Worm (Caenorhabditis elegans) whole organism, late embryonic: ENCODE results near the gene exc-12.

Experiments used
- C08G9.2 ChIP-seq: sonication (generic microtip); optimal IDR thresholded peaks from 2 replicates; lab custom pipeline; 2016; ENCODE audit warnings: mild to moderate bottlenecking, missing genetic modification characterization, moderate library complexity, missing compliant biosample characterization
- C38D4.7 ChIP-seq: fragments of 200-800 bp; sonication (Bioruptor generic); optimal IDR thresholded peaks from 2 replicates; lab custom pipeline; 2018; ENCODE audit warnings: mild to moderate bottlenecking, missing genetic modification characterization, moderate library complexity, missing compliant biosample characterization
- F13H6.1 ChIP-seq: sonication (generic microtip); optimal IDR thresholded peaks from 2 replicates; lab custom pipeline; 2016; ENCODE audit warnings: missing genetic modification characterization, missing compliant biosample characterization
- K02D7.2 ChIP-seq: sonication (generic microtip); optimal IDR thresholded peaks from 2 replicates; lab custom pipeline; 2017; ENCODE audit warnings: mild to moderate bottlenecking, missing genetic modification characterization, missing compliant biosample characterization
- K09A11.1 ChIP-seq: sonication (generic microtip); optimal IDR thresholded peaks from 2 replicates; lab custom pipeline; 2017; ENCODE audit warnings: antibody characterized with exemption, mild to moderate bottlenecking, missing genetic modification characterization, missing compliant biosample characterization; ENCODE audit not compliant: insufficient read depth
- ahr-1 ChIP-seq: sonication (generic microtip); optimal IDR thresholded peaks from 2 replicates; lab custom pipeline; 2016; ENCODE audit warnings: missing genetic modification characterization, missing compliant biosample characterization
- ceh-18 ChIP-seq: sonication (generic microtip); optimal IDR thresholded peaks from 2 replicates; lab custom pipeline; 2016; ENCODE audit warnings: missing genetic modification characterization, missing compliant biosample characterization
- ceh-19 ChIP-seq: fragments of 200-800 bp; sonication (Bioruptor generic); optimal IDR thresholded peaks from 2 replicates; lab custom pipeline; 2018; ENCODE audit warnings: mild to moderate bottlenecking, missing genetic modification characterization, missing compliant biosample characterization
- ceh-22 ChIP-seq: sonication (generic microtip); optimal IDR thresholded peaks from 2 replicates; lab custom pipeline; 2017; ENCODE audit warnings: missing biosample characterization, missing genetic modification characterization
- ceh-30 ChIP-seq: fragments of 150-350 bp; optimal IDR thresholded peaks from 2 replicates; lab custom pipeline; 2014; ENCODE audit warnings: missing biosample characterization, missing genetic modification characterization
- ceh-31 ChIP-seq: sonication (generic microtip); optimal IDR thresholded peaks from 2 replicates; lab custom pipeline; 2016; ENCODE audit warnings: missing genetic modification characterization, missing compliant biosample characterization
- ceh-34 ChIP-seq: sonication (generic microtip); optimal IDR thresholded peaks from 2 replicates; lab custom pipeline; 2016; ENCODE audit warnings: mild to moderate bottlenecking, missing genetic modification characterization, missing compliant biosample characterization
- ceh-6 ChIP-seq: fragments of 200-800 bp; sonication (Bioruptor generic); optimal IDR thresholded peaks from 2 replicates; lab custom pipeline; 2018; ENCODE audit warnings: mild to moderate bottlenecking, missing genetic modification characterization, missing compliant biosample characterization
- dve-1 ChIP-seq: sonication (generic microtip); optimal IDR thresholded peaks from 2 replicates; lab custom pipeline; 2017; ENCODE audit warnings: antibody characterized with exemption, mild to moderate bottlenecking, missing genetic modification characterization, missing compliant biosample characterization
- elt-4 ChIP-seq: sonication (generic microtip); optimal IDR thresholded peaks from 2 replicates; lab custom pipeline; 2016; ENCODE audit warnings: missing genetic modification characterization, missing compliant biosample characterization
- fkh-10 ChIP-seq: fragments of 150-350 bp; optimal IDR thresholded peaks from 2 replicates; lab custom pipeline; 2014; ENCODE audit warnings: missing biosample characterization, missing genetic modification reagents, missing genetic modification characterization
- gmeb-2 ChIP-seq: sonication (generic microtip); optimal IDR thresholded peaks from 2 replicates; lab custom pipeline; 2016; ENCODE audit warnings: missing genetic modification characterization, inconsistent platforms, missing compliant biosample characterization
- hlh-15 ChIP-seq: sonication (generic microtip); optimal IDR thresholded peaks from 2 replicates; lab custom pipeline; 2016; ENCODE audit warnings: missing genetic modification characterization, missing compliant biosample characterization
- hlh-6 ChIP-seq: sonication (generic microtip); optimal IDR thresholded peaks from 2 replicates; lab custom pipeline; 2016; ENCODE audit warnings: missing genotype, missing genetic modification characterization, missing compliant biosample characterization
- lim-6 ChIP-seq: sonication (generic microtip); optimal IDR thresholded peaks from 2 replicates; lab custom pipeline; 2016; ENCODE audit warnings: missing genetic modification characterization, missing compliant biosample characterization
- lin-11 ChIP-seq: fragments of 200-800 bp; sonication (Bioruptor generic); optimal IDR thresholded peaks from 2 replicates; lab custom pipeline; 2018; ENCODE audit warnings: mild to moderate bottlenecking, missing genetic modification characterization, missing compliant biosample characterization
- mec-3 ChIP-seq: sonication (generic microtip); optimal IDR thresholded peaks from 2 replicates; lab custom pipeline; 2016; ENCODE audit warnings: borderline replicate concordance, missing genetic modification characterization, missing compliant biosample characterization
- nfya-1 ChIP-seq: sonication (generic microtip); optimal IDR thresholded peaks from 2 replicates; lab custom pipeline; 2017; ENCODE audit warnings: missing genetic modification characterization, mild to moderate bottlenecking, missing compliant biosample characterization, antibody characterized with exemption, moderate library complexity
- odd-2 ChIP-seq: sonication (generic microtip); optimal IDR thresholded peaks from 2 replicates; lab custom pipeline; 2017; ENCODE audit warnings: antibody characterized with exemption, mild to moderate bottlenecking, missing genetic modification characterization, missing compliant biosample characterization
- pag-3 ChIP-seq: sonication (generic microtip); optimal IDR thresholded peaks from 2 replicates; lab custom pipeline; 2016; ENCODE audit warnings: missing compliant biosample characterization, missing genetic modification characterization, borderline replicate concordance
- pat-9 ChIP-seq: fragments of 200-800 bp; sonication (Bioruptor generic); optimal IDR thresholded peaks from 2 replicates; lab custom pipeline; 2018; ENCODE audit warnings: mild to moderate bottlenecking, missing genetic modification characterization, moderate library complexity, missing compliant biosample characterization
- pax-1 ChIP-seq: fragments of 150-350 bp; optimal IDR thresholded peaks from 2 replicates; lab custom pipeline; 2014; ENCODE audit warnings: missing biosample characterization, missing genetic modification characterization
- syd-9 ChIP-seq: sonication (generic microtip); optimal IDR thresholded peaks from 2 replicates; lab custom pipeline; 2016; ENCODE audit warnings: mild to moderate bottlenecking, missing genetic modification characterization, moderate library complexity, missing compliant biosample characterization
- ttx-3 ChIP-seq: sonication (generic microtip); optimal IDR thresholded peaks from 2 replicates; lab custom pipeline; 2016; ENCODE audit warnings: missing genetic modification reagents, missing genetic modification characterization, missing compliant biosample characterization
- unc-42 ChIP-seq: sonication (generic microtip); optimal IDR thresholded peaks from 2 replicates; lab custom pipeline; 2016; ENCODE audit warnings: missing genotype, missing genetic modification characterization, missing compliant biosample characterization
- zip-5 ChIP-seq: sonication (generic microtip); optimal IDR thresholded peaks from 2 replicates; lab custom pipeline; 2016; ENCODE audit warnings: missing genetic modification characterization, missing compliant biosample characterization
- ztf-16 ChIP-seq: sonication (generic microtip); optimal IDR thresholded peaks from 2 replicates; lab custom pipeline; 2017; ENCODE audit warnings: missing genetic modification characterization, missing compliant biosample characterization

The exc-12 gene

DNA sequence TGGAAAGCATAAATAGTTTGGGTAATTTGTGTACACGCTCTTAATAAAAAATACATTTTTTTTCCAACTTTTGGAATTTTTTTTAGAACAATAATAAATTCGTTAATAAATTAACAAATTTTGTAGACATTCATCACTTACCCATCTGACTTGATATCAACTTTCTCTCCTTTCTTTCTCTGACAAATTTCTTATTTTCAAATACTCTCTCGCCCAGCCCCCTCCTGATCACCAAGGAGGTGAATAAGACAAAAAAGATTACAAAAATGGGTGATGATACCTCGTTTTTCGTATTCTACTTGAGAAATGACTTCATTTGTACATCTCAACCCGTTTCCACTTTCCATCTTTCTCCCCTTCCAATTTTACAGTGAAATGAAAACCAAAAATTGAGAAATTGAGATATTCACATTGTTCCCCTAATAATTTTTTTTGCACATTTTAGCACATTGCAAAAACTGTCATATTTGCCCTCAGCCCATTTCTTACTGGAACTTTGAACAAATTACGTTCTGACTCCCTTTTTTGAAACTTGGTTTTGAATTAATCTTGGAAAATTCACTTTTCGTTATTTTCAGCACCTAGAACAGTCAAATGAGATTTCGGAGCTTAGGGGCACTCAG, 5.5 kb upstream of the exc-12 start, which contains the start of gene osm-7:
osm-7 (plus strand) TSS at position 573 of the 623 bp plus-strand sequence.
- TF ChIP-seq ceh-6 (GFP tag; lab: Kevin White, UChicago) (no peak), ztf-16 (tag; lab: Kevin White, UChicago) (no peak), elt-4 (tag; lab: Kevin White, UChicago) (no peak), ttx-3 (no peak), C08G9.2 (tag; lab: Kevin White, UChicago) (no peak), gmeb-2 (tag; lab: Kevin White, UChicago) (no peak), ceh-30 (no peak)

DNA sequence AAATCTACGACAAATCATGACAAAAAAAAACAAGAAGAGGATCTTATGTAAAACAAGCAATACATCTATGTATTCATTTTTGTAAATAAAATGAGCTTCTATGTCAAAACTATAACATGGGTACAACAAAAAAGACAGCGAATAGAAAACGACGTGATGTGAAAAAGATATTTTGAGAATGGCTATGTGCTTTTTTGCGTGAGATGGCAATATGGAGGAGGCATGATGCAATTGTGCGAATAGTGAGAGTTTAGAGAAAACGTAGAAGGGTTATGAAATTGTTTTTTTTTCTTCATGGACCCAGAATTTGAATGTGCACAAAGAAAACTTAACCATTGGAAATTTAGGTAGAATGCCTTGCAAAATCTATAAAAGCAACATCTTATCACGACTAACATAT, 4.3 kb downstream of the exc-12 start:
- TF ChIP-seq gmeb-2 (tag; lab: Kevin White, UChicago) (no peak), ceh-6 (GFP tag; lab: Kevin White, UChicago) (no peak), syd-9 (no peak), unc-42 (tag; lab: Kevin White, UChicago) (peak; percentile 42)
- TF ChIP-seq, all 69 proteins: peak for 1

DNA sequence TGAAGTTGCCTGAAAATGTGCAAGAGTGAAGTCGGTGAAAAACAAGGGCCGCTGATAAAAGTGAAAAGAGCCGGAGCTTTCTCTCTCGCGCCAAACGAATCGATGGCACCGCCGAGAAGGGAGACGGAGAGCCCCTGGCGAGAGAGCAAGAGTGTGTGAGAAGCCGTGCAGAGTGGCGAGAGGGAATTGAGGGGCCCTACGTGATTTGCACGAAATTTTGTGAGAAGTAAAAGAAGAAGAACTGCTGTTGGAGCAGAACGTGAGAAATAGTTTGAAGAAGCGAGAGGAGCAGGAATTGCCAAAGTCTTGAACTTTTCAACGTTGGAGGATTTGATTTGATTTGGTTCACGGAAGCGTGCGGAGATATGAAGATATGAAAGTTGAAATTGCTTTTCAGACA, 5.3 kb downstream of the exc-12 start, which contains the start of gene aldo-1:
aldo-1 (minus strand) TSS at position 9 of the 400 bp plus-strand sequence.
- TF ChIP-seq dve-1 (tag; lab: Kevin White, UChicago) (no peak), ceh-31 (tag; lab: Kevin White, UChicago) (peak; percentile 54), ahr-1 (tag; lab: Kevin White, UChicago) (no peak), ceh-18 (tag; lab: Kevin White, UChicago) (peak; percentile 58), mec-3 (tag; lab: Kevin White, UChicago) (peak; percentile 48), pax-1 (no peak), ceh-34 (peak; percentile 38), hlh-6 (peak; percentile 24), unc-42 (tag; lab: Kevin White, UChicago) (peak; percentile 88), nfya-1 (tag; lab: Kevin White, UChicago) (peak; percentile 51), syd-9 (peak; percentile 62)

DNA sequence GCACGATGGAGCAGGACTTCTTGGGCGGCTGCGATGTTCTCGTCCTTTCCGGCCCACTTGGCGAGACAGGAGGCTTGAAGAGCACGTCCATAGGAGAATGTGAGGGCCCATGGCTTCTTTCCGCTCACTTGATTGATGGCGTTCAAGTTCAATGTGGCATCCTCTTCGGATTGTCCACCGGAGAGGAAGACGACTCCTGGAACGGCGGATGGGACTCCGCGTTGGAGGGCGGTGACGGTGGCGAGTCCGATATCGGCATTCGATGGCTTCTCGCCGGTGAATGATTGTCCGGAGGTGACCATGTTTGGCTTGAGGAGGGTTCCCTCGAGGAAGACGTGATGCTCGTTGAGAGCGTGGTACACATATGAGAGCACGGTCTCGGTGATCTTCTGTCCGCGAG, 6.7 kb downstream of the exc-12 start:
- TF ChIP-seq ceh-19 (no peak), hlh-6 (no peak)

DNA sequence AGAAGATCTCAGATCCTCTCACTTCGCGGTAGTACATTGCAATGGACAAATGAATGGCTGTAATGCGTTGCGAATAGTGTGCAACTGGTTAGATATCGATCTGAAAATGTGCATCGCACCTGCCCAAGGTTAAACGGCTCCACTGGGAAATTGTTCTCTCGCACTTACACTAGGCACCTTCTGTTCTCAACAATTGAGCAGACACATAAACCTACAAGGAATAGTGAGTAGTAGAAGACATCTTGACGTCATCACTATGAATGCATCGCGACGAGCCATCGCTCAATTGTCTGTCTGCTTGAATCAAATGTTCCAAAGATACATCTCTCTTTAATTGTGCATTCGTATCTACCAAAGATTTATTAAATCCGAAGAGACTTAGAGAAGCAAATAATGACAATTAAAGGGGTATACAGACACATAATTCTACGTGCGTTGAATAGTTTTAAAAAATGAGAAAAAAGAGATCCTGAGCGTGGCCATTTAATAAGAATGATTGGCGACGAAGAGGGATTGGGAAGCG, 7.2 kb downstream of the exc-12 start, which contains the start of gene T05D4.2:
T05D4.2 (minus strand) TSS at position 83 of the 523 bp plus-strand sequence.
- TF ChIP-seq pax-1 (no peak), pag-3 (tag; lab: Kevin White, UChicago) (no peak), unc-42 (tag; lab: Kevin White, UChicago) (no peak), odd-2 (tag; lab: Kevin White, UChicago) (no peak), C38D4.7 (no peak), lim-6 (tag; lab: Kevin White, UChicago) (no peak), K02D7.2 (no peak), dve-1 (tag; lab: Kevin White, UChicago) (no peak), ceh-22 (tag; lab: Kevin White, UChicago) (no peak), hlh-15 (no peak), lin-11 (tag; lab: Kevin White, UChicago) (no peak), pat-9 (no peak), zip-5 (no peak), fkh-10 (no peak), ceh-6 (GFP tag; lab: Kevin White, UChicago) (no peak), K09A11.1 (no peak), F13H6.1 (tag; lab: Kevin White, UChicago) (no peak), mec-3 (tag; lab: Kevin White, UChicago) (no peak)
- TF ChIP-seq, all 69 proteins: peak for 0
